Worm (Caenorhabditis elegans) whole organism, L2 larva: ENCODE data around the gene ZK185.1.

Experiments
- F13H6.1 ChIP-seq: sonication (generic microtip); optimal IDR thresholded peaks from 2 replicates; lab custom pipeline; 2016; ENCODE audit warnings: missing genetic modification characterization, missing compliant biosample characterization
- ZK546.5 ChIP-seq: sonication (generic microtip); optimal IDR thresholded peaks from 2 replicates; lab custom pipeline; 2017; ENCODE audit warnings: missing biosample characterization, missing genetic modification characterization
- ama-1 ChIP-seq: fragments of 150-350 bp; optimal IDR thresholded peaks from 2 replicates; lab custom pipeline; 2018; ENCODE audit warnings: inconsistent platforms
- ceh-82 ChIP-seq: fragments of 150-350 bp; optimal IDR thresholded peaks from 2 replicates; lab custom pipeline; 2014; ENCODE audit warnings: missing biosample characterization, missing genetic modification characterization
- elt-3 ChIP-seq: sonication (generic microtip); optimal IDR thresholded peaks from 2 replicates; lab custom pipeline; 2017; ENCODE audit warnings: missing biosample characterization, missing genetic modification characterization
- lin-39 ChIP-seq: fragments of 150-350 bp; optimal IDR thresholded peaks from 2 replicates; lab custom pipeline; 2014; ENCODE audit warnings: missing biosample characterization, missing genetic modification reagents, missing genetic modification characterization
- lsy-2 ChIP-seq, 2 experiments: fragments of 150-350 bp in 1 of 2; sonication (generic microtip) in 1 of 2; optimal IDR thresholded peaks; 2 replicates each; lab custom pipeline; 2014 to 2017; ENCODE audit warnings: missing biosample characterization in 2 of 2, missing genetic modification characterization in 2 of 2
- nhr-11 ChIP-seq: fragments of 150-350 bp; optimal IDR thresholded peaks from 2 replicates; lab custom pipeline; 2014; ENCODE audit warnings: missing biosample characterization, missing genetic modification characterization
- nhr-12 ChIP-seq: fragments of 150-350 bp; optimal IDR thresholded peaks from 2 replicates; lab custom pipeline; 2014; ENCODE audit warnings: missing biosample characterization, missing genetic modification characterization
- ztf-4 ChIP-seq: fragments of 150-350 bp; optimal IDR thresholded peaks from 2 replicates; lab custom pipeline; 2014; ENCODE audit warnings: missing biosample characterization, missing genetic modification characterization

DNA sequence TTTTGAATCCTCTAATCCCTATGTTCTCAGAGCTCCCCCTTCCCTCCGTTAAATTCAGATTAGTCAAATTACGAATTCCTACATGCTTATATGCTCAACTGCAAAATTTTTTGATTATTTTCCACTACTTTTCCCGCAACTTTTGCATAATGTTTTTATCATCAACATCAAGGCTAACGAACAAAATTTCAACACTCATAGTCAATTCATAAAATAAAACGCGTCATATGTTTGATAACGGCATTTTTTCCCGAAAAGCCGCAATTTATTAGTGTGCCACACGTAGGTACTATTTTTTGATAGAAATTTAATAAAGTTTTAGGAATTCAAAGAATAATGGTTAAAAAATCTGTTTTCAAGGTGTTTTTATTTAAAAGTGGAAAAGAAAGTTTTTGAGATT lies 10.8 kb downstream of the ZK185.1 start:
- no peak for TF ChIP-seq F13H6.1 (tag; lab: Kevin White, UChicago)
- TF ChIP-seq ama-1 (lab: Kevin White, UChicago): no peak
- no peak for TF ChIP-seq lin-39
- no peak for TF ChIP-seq ZK546.5 (tag; lab: Kevin White, UChicago)
- no peak for TF ChIP-seq elt-3 (tag; lab: Kevin White, UChicago)
- no peak for TF ChIP-seq nhr-11 (tag; lab: Kevin White, UChicago)
- TF ChIP-seq ceh-82 (tag; lab: Kevin White, UChicago): no peak
- TF ChIP-seq nhr-12 (tag; lab: Kevin White, UChicago): no peak
- no peak for TF ChIP-seq ztf-4 (tag; lab: Kevin White, UChicago)
- TF ChIP-seq lsy-2 (tag; optimal IDR thresholded peaks at IDR 0.05; lab: Kevin White, UChicago): no peak
